Worm (Caenorhabditis elegans) whole organism, L2 larva: ENCODE data around the gene Y53G8AR.8.

Experiments used
- C34F6.9 ChIP-seq: fragments of 150-350 bp; optimal IDR thresholded peaks from 2 replicates; lab custom pipeline; 2014; ENCODE audit warnings: missing biosample characterization, missing genetic modification characterization
- F13H6.1 ChIP-seq: sonication (generic microtip); optimal IDR thresholded peaks from 2 replicates; lab custom pipeline; 2016; ENCODE audit warnings: missing genetic modification characterization, missing compliant biosample characterization
- R02D3.7 ChIP-seq: fragments of 150-350 bp; optimal IDR thresholded peaks from 2 replicates; lab custom pipeline; 2014; ENCODE audit warnings: missing biosample characterization, missing genetic modification characterization
- Y55F3AM.14 ChIP-seq: fragments of 200-800 bp; sonication (Bioruptor generic); optimal IDR thresholded peaks from 2 replicates; lab custom pipeline; 2018; ENCODE audit warnings: mild to moderate bottlenecking, missing genetic modification characterization, missing compliant biosample characterization
- alr-1 ChIP-seq: fragments of 150-350 bp; optimal IDR thresholded peaks from 2 replicates; lab custom pipeline; 2014; ENCODE audit warnings: missing biosample characterization, missing genetic modification characterization
- aly-2 ChIP-seq: fragments of 150-350 bp; optimal IDR thresholded peaks from 2 replicates; lab custom pipeline; 2014; ENCODE audit warnings: missing biosample characterization, missing genetic modification characterization
- ama-1 ChIP-seq: fragments of 150-350 bp; optimal IDR thresholded peaks from 2 replicates; lab custom pipeline; 2018; ENCODE audit warnings: inconsistent platforms
- ceh-16 ChIP-seq: fragments of 150-350 bp; optimal IDR thresholded peaks from 2 replicates; lab custom pipeline; 2014; ENCODE audit warnings: missing biosample characterization, missing genetic modification characterization
- crh-2 ChIP-seq: sonication (generic microtip); optimal IDR thresholded peaks from 2 replicates; lab custom pipeline; 2017; ENCODE audit warnings: missing biosample characterization, missing genetic modification characterization
- dmd-4 ChIP-seq: sonication (generic microtip); optimal IDR thresholded peaks from 2 replicates; lab custom pipeline; 2017; ENCODE audit warnings: missing biosample characterization, missing genetic modification characterization
- elt-1 ChIP-seq: fragments of 150-350 bp; optimal IDR thresholded peaks from 2 replicates; lab custom pipeline; 2014; ENCODE audit warnings: missing biosample characterization, missing genetic modification characterization
- elt-3 ChIP-seq: sonication (generic microtip); optimal IDR thresholded peaks from 2 replicates; lab custom pipeline; 2017; ENCODE audit warnings: missing biosample characterization, missing genetic modification characterization
- fos-1 ChIP-seq: fragments of 150-350 bp; optimal IDR thresholded peaks from 2 replicates; lab custom pipeline; 2014; ENCODE audit warnings: missing biosample characterization, missing genetic modification characterization
- gmeb-1 ChIP-seq: fragments of 150-350 bp; optimal IDR thresholded peaks from 2 replicates; lab custom pipeline; 2014; ENCODE audit warnings: missing biosample characterization, missing genetic modification characterization
- lsy-2 ChIP-seq, 2 experiments: fragments of 150-350 bp in 1 of 2; sonication (generic microtip) in 1 of 2; optimal IDR thresholded peaks; 2 replicates each; lab custom pipeline; 2014 to 2017; ENCODE audit warnings: missing biosample characterization in 2 of 2, missing genetic modification characterization in 2 of 2
- mab-5 ChIP-seq: fragments of 150-350 bp; optimal IDR thresholded peaks from 2 replicates; lab custom pipeline; 2014; ENCODE audit warnings: missing biosample characterization, missing genetic modification characterization
- mbf-1 ChIP-seq: sonication (generic microtip); optimal IDR thresholded peaks from 2 replicates; lab custom pipeline; 2017; ENCODE audit warnings: missing biosample characterization, missing genetic modification characterization
- mdl-1 ChIP-seq, 2 experiments: fragments of 150-350 bp in 1 of 2; sonication (generic microtip) in 1 of 2; optimal IDR thresholded peaks; 2 replicates each; lab custom pipeline; 2017; ENCODE audit warnings: missing biosample characterization in 2 of 2, missing genetic modification characterization in 2 of 2
- nhr-10 ChIP-seq: sonication (generic microtip); optimal IDR thresholded peaks from 2 replicates; lab custom pipeline; 2017; ENCODE audit warnings: missing biosample characterization, missing genetic modification characterization
- nhr-11 ChIP-seq: fragments of 150-350 bp; optimal IDR thresholded peaks from 2 replicates; lab custom pipeline; 2014; ENCODE audit warnings: missing biosample characterization, missing genetic modification characterization
- nhr-12 ChIP-seq: fragments of 150-350 bp; optimal IDR thresholded peaks from 2 replicates; lab custom pipeline; 2014; ENCODE audit warnings: missing biosample characterization, missing genetic modification characterization
- nhr-21 ChIP-seq: fragments of 150-350 bp; optimal IDR thresholded peaks from 2 replicates; lab custom pipeline; 2014; ENCODE audit warnings: missing biosample characterization, missing genetic modification characterization
- nhr-237 ChIP-seq: fragments of 150-350 bp; optimal IDR thresholded peaks from 2 replicates; lab custom pipeline; 2014; ENCODE audit warnings: missing biosample characterization, missing genetic modification characterization
- nhr-25 ChIP-seq: fragments of 150-350 bp; sonication (generic microtip); optimal IDR thresholded peaks from 3 replicates; lab custom pipeline; 2014; ENCODE audit warnings: missing biosample characterization, missing genetic modification characterization
- nhr-6 ChIP-seq: fragments of 150-350 bp; optimal IDR thresholded peaks from 2 replicates; lab custom pipeline; 2014; ENCODE audit warnings: missing biosample characterization, missing genetic modification characterization
- nhr-77 ChIP-seq: fragments of 150-350 bp; optimal IDR thresholded peaks from 2 replicates; lab custom pipeline; 2014; ENCODE audit warnings: missing biosample characterization, missing genetic modification characterization
- peb-1 ChIP-seq: fragments of 150-350 bp; optimal IDR thresholded peaks from 2 replicates; lab custom pipeline; 2014; ENCODE audit warnings: missing biosample characterization, missing genetic modification characterization
- skn-1 ChIP-seq: sonication (generic microtip); optimal IDR thresholded peaks from 2 replicates; lab custom pipeline; 2017; ENCODE audit warnings: missing biosample characterization, missing genetic modification characterization
- sma-3 ChIP-seq: sonication (generic microtip); optimal IDR thresholded peaks from 2 replicates; lab custom pipeline; 2016; ENCODE audit warnings: missing genetic modification reagents, missing genetic modification characterization, missing compliant biosample characterization
- sma-9 ChIP-seq, 2 experiments: fragments of 150-350 bp in 1 of 2; sonication (generic microtip) in 1 of 2; optimal IDR thresholded peaks; 2 replicates each; lab custom pipeline; 2014 to 2016; ENCODE audit warnings: missing genetic modification characterization in 2 of 2, mild to moderate bottlenecking in 1 of 2, missing biosample characterization in 1 of 2, missing compliant biosample characterization in 1 of 2, missing genetic modification reagents in 1 of 2, moderate library complexity in 1 of 2
- snpc-4 ChIP-seq: fragments of 150-350 bp; optimal IDR thresholded peaks from 2 replicates; lab custom pipeline; 2014; ENCODE audit warnings: missing biosample characterization, missing genetic modification characterization
- unc-55 ChIP-seq: fragments of 150-350 bp; sonication (generic microtip); optimal IDR thresholded peaks from 3 replicates; lab custom pipeline; 2014; ENCODE audit warnings: missing biosample characterization, missing genetic modification reagents, missing genetic modification characterization
- zag-1 ChIP-seq: fragments of 150-350 bp; optimal IDR thresholded peaks from 2 replicates; lab custom pipeline; 2014; ENCODE audit warnings: missing biosample characterization, missing genetic modification characterization
- ztf-1 ChIP-seq: fragments of 200-800 bp; sonication (Bioruptor generic); conservative IDR thresholded peaks from 2 replicates; pipeline ENCODE4 v1.3.6; 2022; ENCODE audit warnings: missing genetic modification characterization, missing compliant biosample characterization
- ztf-4 ChIP-seq: fragments of 150-350 bp; optimal IDR thresholded peaks from 2 replicates; lab custom pipeline; 2014; ENCODE audit warnings: missing biosample characterization, missing genetic modification characterization

The Y53G8AR.8 gene

DNA sequence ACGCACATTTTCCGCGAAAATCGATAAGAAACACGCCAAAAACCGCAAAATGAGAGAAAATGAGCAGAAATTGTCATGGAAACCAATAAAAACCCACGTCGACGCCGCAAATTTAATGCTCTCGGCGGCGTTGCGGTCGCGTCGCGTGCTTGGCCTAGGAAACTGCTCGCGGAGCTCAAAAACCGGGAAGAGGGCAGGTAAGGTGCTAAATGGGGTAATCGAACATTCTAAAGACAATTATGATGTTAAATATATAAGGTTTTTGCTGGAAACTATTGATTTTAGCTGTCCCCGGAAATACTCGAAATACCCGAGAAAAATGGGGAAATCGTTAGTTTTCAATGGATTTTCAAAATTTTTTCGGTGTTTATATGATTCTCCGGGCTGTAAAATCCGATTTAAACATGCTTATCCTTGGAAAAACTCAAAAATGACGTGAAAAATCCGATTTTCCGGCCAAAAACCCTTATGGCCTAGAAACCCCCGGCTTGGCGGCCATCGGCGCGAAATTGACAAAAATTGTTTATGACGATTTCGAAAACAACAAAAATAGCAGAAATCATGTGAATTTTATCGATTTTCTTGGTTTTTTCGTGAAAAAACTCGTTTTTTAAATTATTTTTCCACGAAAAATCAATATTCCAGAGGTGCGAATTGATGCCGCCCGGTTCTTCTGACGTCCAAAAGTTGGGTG is 28.3 kb upstream of the Y53G8AR.8 start, which contains the start of gene phf-15:
Gene phf-15 (plus strand): TSS at position 537 of the 694 bp plus-strand sequence.
- TF ChIP-seq crh-2 (tag; lab: Kevin White, UChicago), result peak; percentile 29
- peak in 1 of 2 experiments; percentile 30 for TF ChIP-seq lsy-2 (tag; optimal IDR thresholded peaks at IDR 0.05; lab: Kevin White, UChicago)
- no peak for TF ChIP-seq peb-1
- no peak for TF ChIP-seq nhr-6 (tag; lab: Kevin White, UChicago)

DNA sequence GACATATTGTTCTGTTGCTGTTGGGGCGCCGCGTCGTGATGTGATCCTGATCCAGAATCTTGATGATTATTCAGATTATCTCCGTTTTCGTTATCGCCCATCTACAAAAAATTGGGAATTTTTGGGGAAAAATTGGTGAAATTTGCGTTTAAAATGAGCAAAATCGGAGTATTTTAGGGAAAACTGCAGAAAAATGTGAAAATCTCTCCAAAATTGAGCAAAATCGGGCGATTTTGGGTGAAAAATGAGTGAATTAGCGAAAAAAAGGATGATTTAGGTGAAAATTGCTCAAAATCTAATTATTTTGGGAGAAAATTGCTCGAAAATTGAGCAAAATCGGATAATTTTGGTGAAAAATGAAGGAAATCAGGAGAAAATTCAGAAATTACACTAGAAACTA is 27.0 kb upstream of the Y53G8AR.8 start, which contains the start of gene Y53G8AR.9:
Gene Y53G8AR.9 (minus strand): TSS at position 101 of the 400 bp plus-strand sequence.
- no peak for TF ChIP-seq nhr-12 (tag; lab: Kevin White, UChicago)
- TF ChIP-seq mbf-1 (tag; lab: Kevin White, UChicago), result no peak
- TF ChIP-seq zag-1 (tag; lab: Kevin White, UChicago), result no peak
- TF ChIP-seq mab-5 (tag; lab: Kevin White, UChicago), result no peak
- TF ChIP-seq F13H6.1 (tag; lab: Kevin White, UChicago), result no peak
- no peak for TF ChIP-seq sma-9 (GFP tag; optimal IDR thresholded peaks at IDR 0.05; lab: Kevin White, UChicago)
- TF ChIP-seq sma-9 (tag; optimal IDR thresholded peaks at IDR 0.05; lab: Kevin White, UChicago), result no peak

DNA sequence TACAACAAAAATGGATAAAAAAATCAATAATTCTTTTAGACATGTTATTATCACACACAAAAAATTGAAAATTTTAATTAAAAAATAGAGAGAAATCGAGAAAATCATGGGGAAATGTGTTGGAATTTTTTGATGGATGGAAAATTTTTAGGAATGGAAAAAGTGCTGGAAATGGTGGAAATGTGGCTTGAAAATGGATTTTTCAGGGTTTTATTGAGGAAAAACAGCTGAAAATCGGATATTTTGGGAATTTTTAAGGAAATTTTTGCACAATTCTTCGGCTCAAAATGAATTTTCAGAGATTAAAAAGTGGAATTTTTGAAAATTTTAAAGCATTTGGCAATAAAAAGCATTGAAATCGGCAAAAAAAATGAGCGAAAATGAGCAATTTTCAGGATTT is 23.8 kb upstream of the Y53G8AR.8 start:
- no peak for TF ChIP-seq zag-1 (tag; lab: Kevin White, UChicago)
- no peak for TF ChIP-seq nhr-10 (tag; lab: Kevin White, UChicago)
- no peak for TF ChIP-seq R02D3.7 (tag; lab: Kevin White, UChicago)
- no peak for TF ChIP-seq nhr-21
- TF ChIP-seq nhr-77, result no peak
- no peak for TF ChIP-seq elt-3
- no peak for TF ChIP-seq sma-3 (GFP tag; lab: Kevin White, UChicago)
- TF ChIP-seq unc-55 (GFP tag; lab: Kevin White, UChicago), result no peak
- no peak for TF ChIP-seq dmd-4 (tag; lab: Kevin White, UChicago)
- TF ChIP-seq snpc-4, result no peak
- no peak for TF ChIP-seq C34F6.9
- no peak for TF ChIP-seq nhr-237 (tag; lab: Kevin White, UChicago)
- no peak for TF ChIP-seq aly-2
- TF ChIP-seq nhr-11 (tag; lab: Kevin White, UChicago), result no peak
- TF ChIP-seq fos-1 (tag; lab: Kevin White, UChicago), result no peak

DNA sequence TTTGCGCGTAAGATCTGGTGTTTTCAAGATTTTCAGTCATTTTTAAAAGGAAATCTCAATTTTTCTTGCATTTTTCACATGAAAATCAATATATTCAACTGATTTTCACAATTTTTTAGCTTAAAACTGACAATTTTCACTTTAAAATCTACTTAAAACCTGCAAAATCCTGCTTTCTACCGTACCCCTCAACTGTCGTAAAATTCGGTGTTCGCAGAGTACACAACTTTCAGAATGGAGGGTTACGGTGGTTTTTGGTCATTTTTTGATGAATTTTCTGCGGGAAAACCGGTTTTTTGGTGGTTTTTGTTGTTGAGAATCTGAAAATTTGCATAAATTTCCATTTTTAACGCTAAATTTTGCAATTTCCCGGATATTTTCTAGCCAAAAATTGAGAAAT is 18.0 kb upstream of the Y53G8AR.8 start:
- TF ChIP-seq skn-1 (tag; lab: Kevin White, UChicago), result no peak
- TF ChIP-seq Y55F3AM.14 (GFP tag; lab: Kevin White, UChicago), result no peak
- peak in 1 of 2 experiments; percentile 86 for TF ChIP-seq lsy-2 (tag; optimal IDR thresholded peaks at IDR 0.05; lab: Kevin White, UChicago)

DNA sequence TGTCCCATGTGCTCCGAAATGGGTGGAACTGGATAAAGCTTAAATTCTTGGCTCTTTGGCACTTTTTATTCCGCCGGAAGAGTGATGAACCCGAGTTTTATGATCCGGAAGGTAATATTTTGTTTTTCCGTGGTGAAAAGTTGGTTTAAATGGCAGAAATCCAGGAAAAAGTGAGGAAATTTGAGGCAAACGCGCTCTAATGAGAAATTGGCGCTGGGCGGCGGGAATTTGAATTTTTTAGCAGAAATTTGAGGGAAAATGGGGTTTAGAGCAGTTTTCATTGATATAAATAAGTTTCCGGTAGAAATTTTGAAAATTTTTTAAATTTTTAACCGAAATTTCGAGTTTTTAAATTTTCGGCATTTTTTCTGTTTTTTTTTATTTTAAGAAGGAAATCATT is 17.5 kb upstream of the Y53G8AR.8 start:
- TF ChIP-seq gmeb-1, result no peak
- no peak for TF ChIP-seq zag-1 (tag; lab: Kevin White, UChicago)
- TF ChIP-seq nhr-10 (tag; lab: Kevin White, UChicago), result no peak
- TF ChIP-seq nhr-25 (tag; lab: Kevin White, UChicago), result no peak

DNA sequence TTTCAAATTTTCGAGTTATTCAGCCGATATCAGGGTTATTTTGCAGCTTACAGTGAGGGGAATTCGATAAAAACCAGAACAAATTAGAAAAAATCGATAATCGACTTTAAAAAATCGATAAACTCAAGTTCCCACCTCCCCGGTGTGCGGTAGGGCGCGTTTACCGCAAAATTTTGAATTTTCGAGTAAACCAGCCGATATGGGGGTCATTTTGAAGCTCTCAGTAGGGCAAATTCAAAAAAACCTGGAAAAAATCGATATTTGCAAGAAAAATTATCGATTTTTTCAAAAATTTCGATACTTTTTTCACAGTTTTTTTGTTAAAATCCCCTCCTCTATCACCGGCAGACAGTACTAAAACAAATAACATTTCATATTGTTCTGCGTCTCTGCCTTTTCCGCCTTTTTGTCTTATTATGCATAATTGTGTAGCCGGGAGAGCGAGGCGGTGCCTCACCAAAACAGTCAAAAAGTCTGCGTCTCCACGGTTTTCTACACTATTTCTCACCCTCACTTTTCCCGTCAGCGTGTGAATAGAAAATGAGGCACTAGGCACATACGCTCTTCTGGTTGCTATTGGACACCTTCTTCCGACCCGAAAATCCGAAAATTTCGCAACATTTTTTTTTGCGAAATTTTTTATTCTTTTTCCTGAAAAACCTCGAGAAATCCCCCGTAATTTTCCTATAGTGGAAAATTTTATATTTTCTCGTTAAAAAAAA is 16.9 kb upstream of the Y53G8AR.8 start, which contains the start of gene ral-1:
Gene ral-1 (plus strand): TSS at position 435 of the 722 bp plus-strand sequence.
- no peak for TF ChIP-seq alr-1
- TF ChIP-seq fos-1 (tag; lab: Kevin White, UChicago), result peak; percentile 13

DNA sequence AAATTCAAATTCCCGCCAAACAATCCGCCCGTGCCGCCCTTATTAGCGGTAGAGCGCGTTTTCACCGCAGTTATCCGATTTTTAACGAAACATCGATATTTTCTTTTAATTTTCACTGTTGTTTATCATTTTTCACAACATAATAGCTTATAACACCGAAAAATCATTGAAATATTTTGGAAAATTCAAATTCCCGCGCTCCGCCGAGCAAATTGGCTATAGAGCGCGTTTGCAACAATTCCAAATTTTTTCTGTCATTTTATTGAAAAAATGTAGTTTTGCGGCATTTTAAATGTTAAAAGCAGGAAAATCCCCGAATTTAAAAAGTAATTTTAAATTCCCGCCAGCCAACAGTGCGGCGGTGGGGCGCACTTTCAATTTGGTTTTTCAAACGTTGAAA is 15.6 kb upstream of the Y53G8AR.8 start:
- TF ChIP-seq ztf-4 (tag; lab: Kevin White, UChicago) (no peak), ceh-16 (no peak), C34F6.9 (no peak), nhr-10 (tag; lab: Kevin White, UChicago) (no peak), ama-1 (lab: Kevin White, UChicago) (no peak), R02D3.7 (tag; lab: Kevin White, UChicago) (no peak), ztf-1 (GFP tag; lab: Robert Waterston, UW) (no peak), mdl-1 (tag; optimal IDR thresholded peaks at IDR 0.05; lab: Kevin White, UChicago) (no peak), F13H6.1 (tag; lab: Kevin White, UChicago) (no peak), elt-1 (tag; lab: Kevin White, UChicago) (no peak), nhr-12 (tag; lab: Kevin White, UChicago) (no peak), unc-55 (GFP tag; lab: Kevin White, UChicago) (no peak), skn-1 (tag; lab: Kevin White, UChicago) (no peak)
